Worm (Caenorhabditis elegans) whole organism, L2 larva: Measurements from ENCODE around the gene F49C12.12.
A peak's percentile ranks its signal among the peaks of the same experiment; 100 is the strongest.

Experiments
- F13H6.1 ChIP-seq: sonication (generic microtip); optimal IDR thresholded peaks from 2 replicates; lab custom pipeline; 2016; ENCODE audit warnings: missing genetic modification characterization, missing compliant biosample characterization
- R02D3.7 ChIP-seq: fragments of 150-350 bp; optimal IDR thresholded peaks from 2 replicates; lab custom pipeline; 2014; ENCODE audit warnings: missing biosample characterization, missing genetic modification characterization
- Y55F3AM.14 ChIP-seq: fragments of 200-800 bp; sonication (Bioruptor generic); optimal IDR thresholded peaks from 2 replicates; lab custom pipeline; 2018; ENCODE audit warnings: mild to moderate bottlenecking, missing genetic modification characterization, missing compliant biosample characterization
- ZK546.5 ChIP-seq: sonication (generic microtip); optimal IDR thresholded peaks from 2 replicates; lab custom pipeline; 2017; ENCODE audit warnings: missing biosample characterization, missing genetic modification characterization
- alr-1 ChIP-seq: fragments of 150-350 bp; optimal IDR thresholded peaks from 2 replicates; lab custom pipeline; 2014; ENCODE audit warnings: missing biosample characterization, missing genetic modification characterization
- blmp-1 ChIP-seq: sonication (generic microtip); optimal IDR thresholded peaks from 2 replicates; lab custom pipeline; 2017; ENCODE audit warnings: missing genetic modification characterization, mild to moderate bottlenecking, missing compliant biosample characterization, antibody characterized with exemption, moderate library complexity; ENCODE audit not compliant: insufficient read depth
- ceh-16 ChIP-seq: fragments of 150-350 bp; optimal IDR thresholded peaks from 2 replicates; lab custom pipeline; 2014; ENCODE audit warnings: missing biosample characterization, missing genetic modification characterization
- ceh-82 ChIP-seq: fragments of 150-350 bp; optimal IDR thresholded peaks from 2 replicates; lab custom pipeline; 2014; ENCODE audit warnings: missing biosample characterization, missing genetic modification characterization
- crh-2 ChIP-seq: sonication (generic microtip); optimal IDR thresholded peaks from 2 replicates; lab custom pipeline; 2017; ENCODE audit warnings: missing biosample characterization, missing genetic modification characterization
- dmd-4 ChIP-seq: sonication (generic microtip); optimal IDR thresholded peaks from 2 replicates; lab custom pipeline; 2017; ENCODE audit warnings: missing biosample characterization, missing genetic modification characterization
- egl-27 ChIP-seq: sonication (generic microtip); optimal IDR thresholded peaks from 3 replicates; lab custom pipeline; 2017; ENCODE audit warnings: missing biosample characterization, missing genetic modification reagents, missing genetic modification characterization
- fos-1 ChIP-seq: fragments of 150-350 bp; optimal IDR thresholded peaks from 2 replicates; lab custom pipeline; 2014; ENCODE audit warnings: missing biosample characterization, missing genetic modification characterization
- gmeb-1 ChIP-seq: fragments of 150-350 bp; optimal IDR thresholded peaks from 2 replicates; lab custom pipeline; 2014; ENCODE audit warnings: missing biosample characterization, missing genetic modification characterization
- lin-13 ChIP-seq: fragments of 150-350 bp; optimal IDR thresholded peaks from 2 replicates; lab custom pipeline; 2014; ENCODE audit warnings: missing biosample characterization, missing genetic modification reagents, missing genetic modification characterization
- lin-39 ChIP-seq: fragments of 150-350 bp; optimal IDR thresholded peaks from 2 replicates; lab custom pipeline; 2014; ENCODE audit warnings: missing biosample characterization, missing genetic modification reagents, missing genetic modification characterization
- lsy-2 ChIP-seq, 2 experiments: fragments of 150-350 bp in 1 of 2; sonication (generic microtip) in 1 of 2; optimal IDR thresholded peaks; 2 replicates each; lab custom pipeline; 2014 to 2017; ENCODE audit warnings: missing biosample characterization in 2 of 2, missing genetic modification characterization in 2 of 2
- mab-5 ChIP-seq: fragments of 150-350 bp; optimal IDR thresholded peaks from 2 replicates; lab custom pipeline; 2014; ENCODE audit warnings: missing biosample characterization, missing genetic modification characterization
- mbf-1 ChIP-seq: sonication (generic microtip); optimal IDR thresholded peaks from 2 replicates; lab custom pipeline; 2017; ENCODE audit warnings: missing biosample characterization, missing genetic modification characterization
- mdl-1 ChIP-seq, 2 experiments: fragments of 150-350 bp in 1 of 2; sonication (generic microtip) in 1 of 2; optimal IDR thresholded peaks; 2 replicates each; lab custom pipeline; 2017; ENCODE audit warnings: missing biosample characterization in 2 of 2, missing genetic modification characterization in 2 of 2
- nhr-11 ChIP-seq: fragments of 150-350 bp; optimal IDR thresholded peaks from 2 replicates; lab custom pipeline; 2014; ENCODE audit warnings: missing biosample characterization, missing genetic modification characterization
- nhr-12 ChIP-seq: fragments of 150-350 bp; optimal IDR thresholded peaks from 2 replicates; lab custom pipeline; 2014; ENCODE audit warnings: missing biosample characterization, missing genetic modification characterization
- nhr-129 ChIP-seq: fragments of 150-350 bp; optimal IDR thresholded peaks from 2 replicates; lab custom pipeline; 2014; ENCODE audit warnings: missing biosample characterization, missing genetic modification characterization
- nhr-23 ChIP-seq: fragments of 150-350 bp; optimal IDR thresholded peaks from 2 replicates; lab custom pipeline; 2014; ENCODE audit warnings: missing biosample characterization, missing genetic modification reagents, missing genetic modification characterization
- nhr-25 ChIP-seq: fragments of 150-350 bp; sonication (generic microtip); optimal IDR thresholded peaks from 3 replicates; lab custom pipeline; 2014; ENCODE audit warnings: missing biosample characterization, missing genetic modification characterization
- peb-1 ChIP-seq: fragments of 150-350 bp; optimal IDR thresholded peaks from 2 replicates; lab custom pipeline; 2014; ENCODE audit warnings: missing biosample characterization, missing genetic modification characterization
- sem-4 ChIP-seq: fragments of 150-350 bp; optimal IDR thresholded peaks from 2 replicates; lab custom pipeline; 2014; ENCODE audit warnings: missing biosample characterization, missing genetic modification reagents, missing genetic modification characterization
- sma-9 ChIP-seq, 2 experiments: fragments of 150-350 bp in 1 of 2; sonication (generic microtip) in 1 of 2; optimal IDR thresholded peaks; 2 replicates each; lab custom pipeline; 2014 to 2016; ENCODE audit warnings: missing genetic modification characterization in 2 of 2, mild to moderate bottlenecking in 1 of 2, missing biosample characterization in 1 of 2, missing compliant biosample characterization in 1 of 2, missing genetic modification reagents in 1 of 2, moderate library complexity in 1 of 2
- unc-39 ChIP-seq: fragments of 150-350 bp; optimal IDR thresholded peaks from 2 replicates; lab custom pipeline; 2014; ENCODE audit warnings: missing biosample characterization, missing genetic modification characterization
- unc-55 ChIP-seq: fragments of 150-350 bp; sonication (generic microtip); optimal IDR thresholded peaks from 3 replicates; lab custom pipeline; 2014; ENCODE audit warnings: missing biosample characterization, missing genetic modification reagents, missing genetic modification characterization
- unc-62 ChIP-seq: fragments of 150-350 bp; optimal IDR thresholded peaks from 2 replicates; lab custom pipeline; 2014; ENCODE audit warnings: missing biosample characterization, missing genetic modification reagents, missing genetic modification characterization
- zag-1 ChIP-seq: fragments of 150-350 bp; optimal IDR thresholded peaks from 2 replicates; lab custom pipeline; 2014; ENCODE audit warnings: missing biosample characterization, missing genetic modification characterization
- ztf-1 ChIP-seq: fragments of 200-800 bp; sonication (Bioruptor generic); conservative IDR thresholded peaks from 2 replicates; pipeline ENCODE4 v1.3.6; 2022; ENCODE audit warnings: missing genetic modification characterization, missing compliant biosample characterization
- ztf-11 ChIP-seq: sonication (generic microtip); optimal IDR thresholded peaks from 2 replicates; lab custom pipeline; 2017; ENCODE audit warnings: missing biosample characterization, missing genetic modification characterization
- ztf-4 ChIP-seq: fragments of 150-350 bp; optimal IDR thresholded peaks from 2 replicates; lab custom pipeline; 2014; ENCODE audit warnings: missing biosample characterization, missing genetic modification characterization

Gene F49C12.12

DNA sequence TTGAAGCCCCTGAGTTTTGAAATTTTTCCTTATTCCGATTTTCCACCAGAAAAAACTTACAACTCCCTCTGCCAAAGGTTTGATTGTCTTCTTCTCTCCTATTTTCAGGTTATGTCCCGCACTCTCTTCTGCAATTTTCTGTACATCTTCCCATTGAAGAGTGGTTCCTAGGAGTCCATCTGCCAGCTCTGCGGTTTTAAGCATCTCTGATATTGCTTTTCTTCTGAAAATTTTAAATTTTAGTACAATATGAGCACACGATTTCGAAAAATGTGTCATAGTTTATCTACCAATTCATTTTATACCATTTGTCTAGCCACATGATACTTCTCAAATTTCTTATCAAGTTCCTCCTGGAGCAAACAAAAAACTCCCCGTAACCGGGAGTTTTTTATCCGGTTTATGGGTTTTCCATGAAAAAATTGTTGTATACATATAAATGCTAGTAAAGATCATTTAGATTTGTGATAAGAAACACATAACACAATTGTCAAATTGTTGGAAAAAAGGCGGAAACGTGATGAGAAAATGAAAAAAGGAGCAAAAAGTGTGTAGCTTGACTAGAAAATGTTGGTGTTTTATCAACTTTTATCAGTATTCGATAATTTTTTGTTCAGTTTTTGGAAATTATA is 9.8 kb downstream of the F49C12.12 start:
- TF ChIP-seq R02D3.7 (tag; lab: Kevin White, UChicago), result no peak
- TF ChIP-seq fos-1, result peak; percentile 50

DNA sequence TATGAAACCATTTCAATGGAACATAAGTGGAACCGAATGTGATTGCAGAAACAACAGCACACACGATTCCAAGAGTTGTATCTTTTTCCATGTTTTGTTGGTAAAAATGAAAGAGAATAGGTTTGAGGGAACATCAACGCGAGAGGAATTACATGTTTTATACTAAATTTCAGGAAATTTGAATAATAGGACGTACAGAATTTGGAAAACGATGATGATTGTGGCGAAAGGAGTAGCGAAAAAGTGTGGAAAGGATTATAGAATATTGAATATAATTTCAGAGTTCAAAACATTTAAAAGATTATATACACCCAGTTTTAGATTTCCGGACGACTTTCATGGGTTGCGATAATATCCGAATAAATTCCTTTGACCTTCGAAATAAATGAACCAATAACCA is 11.9 kb downstream of the F49C12.12 start, which contains the start of gene F49C12.6:
F49C12.6 (minus strand) TSS at position 101 of the 400 bp plus-strand sequence.
- no peak for TF ChIP-seq sma-9 (GFP tag; optimal IDR thresholded peaks at IDR 0.05; lab: Kevin White, UChicago)
- no peak for TF ChIP-seq sma-9 (tag; optimal IDR thresholded peaks at IDR 0.05; lab: Kevin White, UChicago)
- no peak for TF ChIP-seq mbf-1 (tag; lab: Kevin White, UChicago)
- no peak for TF ChIP-seq ceh-16
- no peak for TF ChIP-seq ztf-11
- TF ChIP-seq Y55F3AM.14 (GFP tag; lab: Kevin White, UChicago), result no peak
- no peak for TF ChIP-seq gmeb-1 (tag; lab: Kevin White, UChicago)
- TF ChIP-seq lsy-2 (tag; optimal IDR thresholded peaks at IDR 0.05; lab: Kevin White, UChicago), result no peak
- TF ChIP-seq lin-39, result no peak
- TF ChIP-seq nhr-12, result no peak
- no peak for TF ChIP-seq ceh-82 (tag; lab: Kevin White, UChicago)
- no peak for TF ChIP-seq ztf-1 (GFP tag; lab: Robert Waterston, UW)
- no peak for TF ChIP-seq blmp-1 (tag; lab: Kevin White, UChicago)
- TF ChIP-seq lin-13 (GFP tag; lab: Kevin White, UChicago), result no peak
- no peak for TF ChIP-seq sem-4 (tag; lab: Kevin White, UChicago)

DNA sequence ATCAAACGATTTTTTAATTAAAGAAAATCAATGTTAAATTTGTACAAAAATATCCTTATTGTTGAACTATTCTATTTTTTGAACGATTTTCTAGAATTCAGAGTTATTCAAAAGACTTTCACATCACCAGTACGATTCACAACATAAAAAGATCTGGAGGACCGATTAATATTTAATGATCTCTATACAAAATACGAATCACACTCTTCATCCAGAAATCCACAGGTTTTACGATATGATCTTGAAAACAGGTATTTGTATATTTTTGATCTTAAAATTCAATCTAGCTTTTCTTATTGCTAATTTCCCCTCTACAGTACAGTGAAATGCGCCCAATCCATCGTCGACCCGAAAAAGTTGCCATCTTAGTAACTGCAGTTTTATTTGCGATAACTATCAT is 16.3 kb downstream of the F49C12.12 start, which contains the start of gene F49C12.5:
F49C12.5 (plus strand) TSS at position 301 of the 400 bp plus-strand sequence.
- TF ChIP-seq mdl-1 (tag; optimal IDR thresholded peaks at IDR 0.05; lab: Kevin White, UChicago), result no peak
- TF ChIP-seq mab-5 (tag; lab: Kevin White, UChicago), result no peak
- TF ChIP-seq, all 48 proteins: peak for 0

DNA sequence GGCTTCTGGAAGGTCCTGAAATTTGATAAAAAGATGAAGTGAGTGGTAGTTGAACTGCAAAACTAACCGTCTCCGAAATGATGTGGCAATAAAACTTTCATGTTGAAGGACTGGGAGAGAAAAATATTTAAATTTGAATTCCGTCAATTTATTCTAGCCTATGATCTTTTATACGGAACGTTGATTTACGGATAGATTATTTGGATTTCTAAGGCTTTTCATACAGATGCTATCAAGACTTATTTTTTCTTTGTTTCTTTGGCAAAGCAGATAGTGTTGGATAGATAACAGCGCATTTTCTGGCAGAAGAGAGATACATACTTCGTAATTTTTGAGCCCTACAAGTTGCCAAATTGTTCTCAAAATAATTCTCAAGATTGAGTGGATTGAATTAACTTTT is 16.9 kb downstream of the F49C12.12 start, which contains the start of gene F49C12.4:
F49C12.4 (minus strand) TSS at position 101 of the 400 bp plus-strand sequence.
- TF ChIP-seq ceh-16, result no peak
- no peak for TF ChIP-seq ztf-4 (tag; lab: Kevin White, UChicago)
- TF ChIP-seq egl-27, result no peak
- TF ChIP-seq zag-1 (tag; lab: Kevin White, UChicago), result no peak
- no peak for TF ChIP-seq alr-1
- TF ChIP-seq F13H6.1 (tag; lab: Kevin White, UChicago), result no peak
- TF ChIP-seq lin-39, result no peak
- no peak for TF ChIP-seq unc-62
- TF ChIP-seq mab-5 (tag; lab: Kevin White, UChicago), result no peak
- no peak for TF ChIP-seq sma-9 (GFP tag; optimal IDR thresholded peaks at IDR 0.05; lab: Kevin White, UChicago)
- TF ChIP-seq sma-9 (tag; optimal IDR thresholded peaks at IDR 0.05; lab: Kevin White, UChicago), result no peak
- no peak for TF ChIP-seq nhr-25 (tag; lab: Kevin White, UChicago)

DNA sequence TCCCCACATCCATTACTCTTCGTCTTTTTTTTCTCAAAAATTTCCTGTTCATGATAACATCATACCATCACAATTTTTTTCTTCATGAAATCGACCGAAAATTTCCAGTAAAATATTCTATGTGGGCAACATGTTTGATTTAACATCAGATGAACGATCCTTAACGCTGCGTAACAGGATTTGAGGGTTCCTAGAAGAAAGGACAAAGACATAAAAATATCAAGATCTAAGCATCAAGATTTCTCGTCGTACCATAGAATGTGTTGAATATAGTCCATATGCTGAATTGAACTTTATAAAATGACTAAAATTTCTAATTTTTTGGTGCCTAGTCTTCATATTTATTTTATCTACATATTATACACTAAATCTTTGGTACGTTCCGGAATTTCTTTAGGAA is 20.8 kb downstream of the F49C12.12 start, which contains the start of gene F49C12.3:
F49C12.3 (plus strand) TSS at position 301 of the 400 bp plus-strand sequence.
- TF ChIP-seq peb-1 (tag; lab: Kevin White, UChicago), result no peak
- no peak for TF ChIP-seq fos-1

ce11 chrIV:9299145-9299544 is 21.7 kb downstream of the F49C12.12 start, which contains the start of gene F49C12.2:
TSS of gene F49C12.2 (minus strand) at chrIV:9299245.
- no peak for TF ChIP-seq fos-1
- TF ChIP-seq ztf-1 (GFP tag; lab: Robert Waterston, UW), result no peak
- TF ChIP-seq ztf-4 (tag; lab: Kevin White, UChicago), result no peak
- TF ChIP-seq alr-1, result no peak
- TF ChIP-seq nhr-12, result no peak
- TF ChIP-seq crh-2, result no peak
- TF ChIP-seq dmd-4 (tag; lab: Kevin White, UChicago), result no peak
- TF ChIP-seq sem-4 (tag; lab: Kevin White, UChicago), result no peak
- no peak for TF ChIP-seq ztf-11
- TF ChIP-seq ZK546.5, result no peak
- TF ChIP-seq unc-55 (GFP tag; lab: Kevin White, UChicago), result no peak
- TF ChIP-seq mab-5 (tag; lab: Kevin White, UChicago), result no peak
- TF ChIP-seq nhr-11 (tag; lab: Kevin White, UChicago), result no peak
- TF ChIP-seq lin-13 (GFP tag; lab: Kevin White, UChicago), result no peak
- no peak for TF ChIP-seq Y55F3AM.14 (GFP tag; lab: Kevin White, UChicago)
- TF ChIP-seq nhr-129 (tag; lab: Kevin White, UChicago), result no peak
- TF ChIP-seq unc-39, result no peak
- no peak for TF ChIP-seq nhr-23 (tag; lab: Kevin White, UChicago)
- TF ChIP-seq egl-27, result no peak
